Worm (Caenorhabditis elegans): ENCODE results near the gene fbxb-71.

ce11 chrX:3252500-3252899, 10.2 kb upstream of the fbxb-71 start, which contains the start of gene tba-9:
- TF ChIP-seq flt-1 (GFP tag; IDR thresholded peaks at IDR 0.05) (no peak), cog-1 (tag; optimal IDR thresholded peaks at IDR 0.05) (no peak), ref-1 (GFP tag; conservative IDR thresholded peaks at IDR 0.05) (no peak), tab-1 (GFP tag; IDR thresholded peaks at IDR 0.05) (no peak), ztf-23 (GFP tag; IDR thresholded peaks at IDR 0.05) (no peak), ztf-29 (GFP tag; IDR thresholded peaks at IDR 0.05) (no peak), klf-2 (GFP tag; conservative IDR thresholded peaks at IDR 0.05) (no peak)

All from whole organism, midembryonic.